Worm (Caenorhabditis elegans) whole organism, dauer: ENCODE measurements around the gene sdz-35.
"Not testable (repeated sequence)": the region's sequence is repeated elsewhere in the genome, so short reads cannot be mapped to it uniquely, and the experiment has no call there.

Source experiments
- unc-62 ChIP-seq: sonication (generic microtip); optimal IDR thresholded peaks from 2 replicates; lab custom pipeline; 2017; ENCODE audit warnings: missing biosample characterization, missing genetic modification reagents, missing genetic modification characterization

Gene sdz-35

ce11 chrII:3222686-3223085 lies 14.1 kb upstream of the sdz-35 start, which contains the start of gene ZC239.13:
TSS of gene ZC239.13 (minus strand) at chrII:3222839.
- no peak for TF ChIP-seq unc-62

DNA sequence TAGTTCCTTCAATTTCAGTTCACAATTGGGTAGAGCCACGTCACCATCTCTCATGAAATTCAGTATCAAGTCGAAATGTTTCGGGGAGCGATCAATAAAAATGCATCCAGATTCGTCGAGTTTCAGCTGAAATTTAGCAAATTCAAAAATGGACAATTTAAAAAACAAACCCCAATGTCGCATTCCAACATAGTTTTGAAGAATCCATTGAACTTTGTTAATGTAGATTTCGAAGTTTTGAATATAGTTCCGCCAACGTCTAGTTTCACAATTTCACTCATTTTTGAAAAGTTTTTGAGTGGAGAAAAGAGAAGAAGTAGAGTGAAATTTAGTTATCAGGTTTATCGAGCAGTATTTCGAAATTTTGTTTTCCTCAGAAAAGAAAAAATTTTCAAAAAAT lies 13.2 kb upstream of the sdz-35 start, which contains the start of gene ZC239.14:
ZC239.14 (minus strand) TSS at position 305 of the 400 bp plus-strand sequence.
- TF ChIP-seq unc-62 = no peak

ce11 chrII:3220723-3221122 lies 12.1 kb upstream of the sdz-35 start, which contains the start of gene ZC239.22:
TSS of gene ZC239.22 (minus strand) at chrII:3220823.
- TF ChIP-seq unc-62 = no peak

ce11 chrII:3215762-3216161 lies 7.2 kb upstream of the sdz-35 start, which contains the start of gene ZC239.3:
TSS of gene ZC239.3 (plus strand) at chrII:3216062.
- not testable (repeated sequence) for TF ChIP-seq unc-62

ce11 chrII:3213898-3214297 lies 5.3 kb upstream of the sdz-35 start, which contains the start of gene ZC239.4:
TSS of gene ZC239.4 (plus strand) at chrII:3214198.
- no peak for TF ChIP-seq unc-62

DNA sequence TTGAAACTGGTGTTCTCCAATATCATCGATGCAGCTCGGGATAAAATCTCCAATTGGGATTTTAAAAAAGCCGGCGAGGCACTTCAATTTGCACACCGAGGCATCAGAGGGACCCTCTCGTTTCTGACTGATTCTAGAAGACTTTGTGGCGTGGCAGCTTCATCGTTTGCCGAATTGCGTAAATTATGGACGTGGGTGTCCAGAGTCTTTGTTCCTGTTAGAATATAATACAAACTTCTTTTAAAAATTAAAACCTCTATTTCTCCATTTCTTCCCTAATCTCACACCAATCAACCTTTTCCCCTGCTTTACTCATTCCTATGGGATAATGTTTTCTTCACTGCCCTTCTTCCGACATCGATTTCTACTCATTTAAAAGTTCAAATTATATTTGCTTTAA lies 1.8 kb upstream of the sdz-35 start, which contains the start of gene ZC239.5:
ZC239.5 (plus strand) TSS at position 301 of the 400 bp plus-strand sequence.
- TF ChIP-seq unc-62 = no peak

ce11 chrII:3209251-3209650 lies 672 bp upstream of the sdz-35 start, which contains the start of gene ZC239.6:
TSS of gene ZC239.6 (plus strand) at chrII:3209631.
- no peak for TF ChIP-seq unc-62

DNA sequence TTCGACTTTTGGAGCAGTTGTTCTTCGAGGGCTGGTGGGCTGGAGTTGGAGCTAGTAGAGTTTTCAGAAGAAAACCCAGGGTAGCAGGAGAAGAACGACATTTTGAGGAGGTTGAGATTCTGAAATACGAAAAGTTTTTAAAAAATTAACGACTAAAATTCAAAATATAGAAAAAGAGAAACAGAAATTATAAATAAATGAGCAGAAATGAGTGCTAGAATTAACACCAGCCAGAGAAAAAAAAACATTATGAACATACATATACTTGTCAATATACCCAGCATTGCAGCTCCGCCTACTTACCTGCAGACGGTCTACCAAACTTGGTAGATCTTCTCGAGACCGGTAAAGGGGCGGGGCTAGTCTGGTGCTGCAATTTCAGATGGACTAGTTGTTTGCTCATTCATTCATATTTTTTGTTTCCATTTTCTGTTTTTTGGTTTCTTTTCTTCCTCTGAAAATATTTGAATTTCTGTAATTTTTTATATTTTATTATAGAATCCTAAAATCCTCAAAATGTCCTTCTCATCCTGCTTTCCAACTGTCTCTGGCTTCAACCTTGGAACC lies 2.1 kb downstream of the sdz-35 start, which contains the start of the genes ZC239.20 and ZC239.21:
ZC239.20 (minus strand) TSS at position 101 of the 567 bp plus-strand sequence.
ZC239.21 (plus strand) TSS at position 517 of the 567 bp plus-strand sequence.
- TF ChIP-seq unc-62 = no peak

DNA sequence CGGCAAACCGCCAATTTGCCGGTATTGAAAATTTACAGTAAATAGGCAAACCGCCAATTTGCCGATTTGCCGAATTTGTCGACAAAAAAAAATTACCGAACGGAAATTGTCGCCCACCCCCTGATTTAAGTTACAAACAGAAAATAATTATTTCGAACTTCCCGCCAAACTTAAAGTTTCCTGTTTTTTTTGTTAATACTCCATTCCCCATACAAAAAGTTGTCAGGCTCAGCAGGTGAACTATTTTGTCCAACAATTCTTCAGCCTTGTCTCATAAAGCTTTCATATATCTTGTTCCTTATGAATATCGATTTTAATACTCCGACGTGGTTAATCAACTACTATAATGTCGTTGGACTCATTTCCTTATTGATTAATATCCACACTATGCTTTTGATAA lies 5.2 kb downstream of the sdz-35 start, which contains the start of gene sri-50:
sri-50 (plus strand) TSS at position 301 of the 400 bp plus-strand sequence.
- TF ChIP-seq unc-62 = no peak

DNA sequence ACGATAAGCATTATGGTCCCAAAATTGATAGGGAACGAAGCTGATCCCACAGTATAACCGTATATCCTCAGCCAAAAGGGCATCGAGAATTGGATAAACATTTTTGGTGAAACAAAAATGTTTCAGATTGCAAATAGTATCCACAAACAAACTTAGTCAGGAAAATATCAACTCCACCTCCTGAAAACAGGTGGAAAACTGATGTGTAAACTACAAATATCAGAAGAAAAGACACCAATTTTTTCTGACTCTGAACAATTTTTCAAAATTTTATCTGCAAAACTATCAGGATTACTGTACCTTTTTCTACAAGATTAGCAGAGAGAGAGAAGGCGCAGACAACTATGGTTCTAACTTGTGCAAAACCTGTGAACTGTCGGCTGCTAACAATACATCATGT lies 6.1 kb downstream of the sdz-35 start, which contains the start of gene sri-53:
sri-53 (minus strand) TSS at position 101 of the 400 bp plus-strand sequence.
- TF ChIP-seq unc-62 = no peak

- TF ChIP-seq unc-62 = not testable (repeated sequence)
Observed at ce11 chrII:3201242-3201641, 7.3 kb downstream of the sdz-35 start, which contains the start of gene sri-48. TSS of gene sri-48 (minus strand) at chrII:3201342.

DNA sequence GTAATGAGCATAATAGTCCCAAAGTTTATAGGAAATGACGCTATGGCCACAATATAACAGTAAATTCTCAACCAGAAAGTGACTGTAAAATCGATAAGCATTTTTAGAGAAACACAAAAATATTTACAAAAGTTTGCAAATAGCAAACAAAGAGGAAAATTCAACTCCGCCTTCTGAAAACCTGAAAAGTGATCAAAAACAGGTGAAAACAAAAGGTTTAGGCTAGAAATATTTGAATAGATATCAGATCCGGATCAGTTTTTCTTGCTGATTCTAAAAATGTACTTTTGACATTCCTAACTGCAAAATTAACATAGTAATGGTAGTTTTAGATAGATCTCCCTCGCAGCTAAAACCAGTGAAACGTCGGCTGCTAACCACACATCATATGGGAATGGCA lies 9.6 kb downstream of the sdz-35 start, which contains the start of gene sri-51:
sri-51 (minus strand) TSS at position 101 of the 400 bp plus-strand sequence.
- no peak for TF ChIP-seq unc-62

- TF ChIP-seq unc-62 = no peak
Observed at ce11 chrII:3196966-3197365, 11.6 kb downstream of the sdz-35 start, which contains the start of gene gcy-15. TSS of gene gcy-15 (minus strand) at chrII:3197066.

- no peak for TF ChIP-seq unc-62
Observed at ce11 chrII:3195739-3196138, 12.8 kb downstream of the sdz-35 start.

DNA sequence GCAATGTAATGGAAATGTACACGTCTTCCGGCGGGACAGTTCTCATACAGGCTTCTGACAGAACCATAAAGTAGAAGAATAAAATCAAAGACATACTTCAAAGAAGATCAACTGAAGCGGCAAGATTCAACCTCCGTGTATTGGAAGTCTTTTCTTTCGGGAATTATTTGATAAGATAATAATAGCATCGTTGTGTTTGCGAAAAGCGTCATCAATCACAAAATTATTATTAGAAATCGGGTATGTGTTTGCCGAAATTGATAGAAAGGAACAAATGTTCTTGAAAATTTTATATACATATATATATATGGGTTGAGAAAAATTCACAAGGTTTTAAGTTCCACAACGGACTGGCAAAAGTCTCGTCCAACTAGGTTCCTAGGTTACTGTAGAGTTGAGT lies 17.0 kb downstream of the sdz-35 start, which contains the start of gene Y27F2A.9:
Y27F2A.9 (minus strand) TSS at position 101 of the 400 bp plus-strand sequence.
- not testable (repeated sequence) for TF ChIP-seq unc-62

- TF ChIP-seq unc-62 = not testable (repeated sequence)
Observed at ce11 chrII:3189038-3189437, 19.5 kb downstream of the sdz-35 start, which contains the start of gene Y27F2A.11. TSS of gene Y27F2A.11 (plus strand) at chrII:3189338.

DNA sequence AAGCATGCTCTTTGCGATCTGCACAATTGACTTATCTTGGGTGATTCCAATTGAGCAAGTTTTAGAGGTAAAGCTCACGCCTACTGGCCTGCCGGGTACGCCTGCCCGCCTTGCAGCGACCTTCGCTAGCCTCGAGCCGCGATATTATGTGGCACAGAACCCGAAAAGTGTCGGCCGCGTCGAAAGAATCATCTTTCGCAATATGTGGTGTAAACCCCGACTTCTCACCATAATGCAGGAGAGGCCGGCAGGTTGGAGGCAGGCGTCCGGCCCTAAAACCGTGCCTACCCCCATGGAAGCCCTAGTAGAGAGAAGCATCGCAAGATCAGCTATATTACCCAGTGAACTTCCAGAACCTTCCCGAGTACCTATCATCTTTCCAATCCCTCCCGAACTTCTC lies 22.7 kb downstream of the sdz-35 start:
- TF ChIP-seq unc-62 = no peak
